Worm (Caenorhabditis elegans) whole organism, young adult: ENCODE measurements around the gene D1005.4.

Source experiments
- C06A6.2 ChIP-seq: fragments of 200-800 bp; sonication (Bioruptor generic); conservative IDR thresholded peaks from 2 replicates; pipeline ENCODE4 v1.3.6; 2022; ENCODE audit warnings: missing genetic modification characterization, missing compliant biosample characterization
- F23B12.7 ChIP-seq: sonication (generic microtip); optimal IDR thresholded peaks from 2 replicates; lab custom pipeline; 2017; ENCODE audit warnings: missing genetic modification characterization, mild to moderate bottlenecking, missing compliant biosample characterization, antibody characterized with exemption, moderate library complexity; ENCODE audit not compliant: insufficient read depth
- F33H1.4 ChIP-seq: fragments of 200-800 bp; sonication (Bioruptor generic); IDR thresholded peaks from 2 replicates; pipeline ENCODE4 v1.3.6; 2022; ENCODE audit warnings: missing genetic modification reagents, missing genetic modification characterization, missing compliant biosample characterization
- F37B4.10 ChIP-seq: fragments of 200-800 bp; sonication (Bioruptor generic); IDR thresholded peaks from 2 replicates; pipeline ENCODE4 v1.3.6; 2022; ENCODE audit warnings: missing genetic modification characterization, missing compliant biosample characterization
- F52B5.7 ChIP-seq: sonication (generic microtip); optimal IDR thresholded peaks from 2 replicates; lab custom pipeline; 2016; ENCODE audit warnings: mild to moderate bottlenecking, missing genetic modification characterization, missing compliant biosample characterization
- Y67H2A.10 ChIP-seq: fragments of 200-800 bp; sonication (Bioruptor generic); conservative IDR thresholded peaks from 2 replicates; pipeline ENCODE4 v1.3.6; 2022; ENCODE audit warnings: missing genetic modification reagents, missing genetic modification characterization, missing compliant biosample characterization
- aptf-3 ChIP-seq: fragments of 200-800 bp; sonication (Bioruptor generic); IDR thresholded peaks from 2 replicates; pipeline ENCODE4 v1.3.6; 2022; ENCODE audit warnings: missing genetic modification characterization, missing compliant biosample characterization
- atf-7 ChIP-seq: sonication (generic microtip); optimal IDR thresholded peaks from 2 replicates; lab custom pipeline; 2017; ENCODE audit warnings: mild to moderate bottlenecking, missing genetic modification characterization, missing compliant biosample characterization
- attf-6 ChIP-seq: fragments of 200-800 bp; sonication (Bioruptor generic); IDR thresholded peaks from 2 replicates; pipeline ENCODE4 v1.3.6; 2022; ENCODE audit warnings: missing genetic modification reagents, missing genetic modification characterization, missing compliant biosample characterization
- ceh-27 ChIP-seq: fragments of 200-800 bp; sonication (Bioruptor generic); optimal IDR thresholded peaks from 2 replicates; lab custom pipeline; 2018; ENCODE audit warnings: mild to moderate bottlenecking, missing genetic modification characterization, moderate library complexity, missing compliant biosample characterization
- ceh-40 ChIP-seq: fragments of 200-800 bp; sonication (Bioruptor generic); IDR thresholded peaks from 2 replicates; pipeline ENCODE4 v1.3.6; 2022; ENCODE audit warnings: missing genetic modification characterization, missing compliant biosample characterization
- ceh-58 ChIP-seq: fragments of 200-800 bp; sonication (Bioruptor generic); IDR thresholded peaks from 2 replicates; pipeline ENCODE4 v1.3.6; 2022; ENCODE audit warnings: missing genetic modification characterization, missing compliant biosample characterization
- ceh-79 ChIP-seq: sonication (generic microtip); optimal IDR thresholded peaks from 2 replicates; lab custom pipeline; 2017; ENCODE audit warnings: mild to moderate bottlenecking, missing genetic modification characterization, missing compliant biosample characterization
- chd-7 ChIP-seq: sonication (generic microtip); optimal IDR thresholded peaks from 2 replicates; lab custom pipeline; 2016; ENCODE audit warnings: mild to moderate bottlenecking, missing genetic modification characterization, moderate library complexity, missing compliant biosample characterization
- dpff-1 ChIP-seq: sonication (generic microtip); optimal IDR thresholded peaks from 2 replicates; lab custom pipeline; 2017; ENCODE audit warnings: mild to moderate bottlenecking, missing genetic modification characterization, missing compliant biosample characterization
- dpl-1 ChIP-seq: fragments of 150-350 bp; optimal IDR thresholded peaks from 2 replicates; lab custom pipeline; 2014; ENCODE audit warnings: missing biosample characterization, missing genetic modification reagents, missing genetic modification characterization
- efl-1 ChIP-seq: fragments of 150-350 bp; optimal IDR thresholded peaks from 2 replicates; lab custom pipeline; 2014; ENCODE audit warnings: missing biosample characterization, missing genetic modification reagents, missing genetic modification characterization
- egl-18 ChIP-seq: fragments of 200-800 bp; sonication (Bioruptor generic); IDR thresholded peaks from 2 replicates; pipeline ENCODE4 v1.3.6; 2022; ENCODE audit warnings: missing genetic modification reagents, missing genetic modification characterization, missing compliant biosample characterization
- egrh-3 ChIP-seq: fragments of 200-800 bp; sonication (Bioruptor generic); IDR thresholded peaks from 2 replicates; pipeline ENCODE4 v1.3.6; 2022; ENCODE audit warnings: missing genetic modification reagents, missing genetic modification characterization, missing compliant biosample characterization
- hrde-1 ChIP-seq: sonication (generic microtip); optimal IDR thresholded peaks from 2 replicates; lab custom pipeline; 2016; ENCODE audit warnings: missing genetic modification characterization, mild to moderate bottlenecking, missing compliant biosample characterization, moderate library complexity, missing genotype, missing genetic modification reagents, borderline replicate concordance
- lin-35 ChIP-seq, 3 experiments: fragments of 150-350 bp in 2 of 3; sonication (generic microtip) in 1 of 3; optimal IDR thresholded peaks; 2 replicates each; lab custom pipeline; 2014 to 2018; ENCODE audit warnings: missing biosample characterization in 3 of 3, missing genetic modification characterization in 3 of 3, missing genetic modification reagents in 3 of 3
- lin-40 ChIP-seq: sonication (generic microtip); optimal IDR thresholded peaks from 2 replicates; lab custom pipeline; 2016; ENCODE audit warnings: missing genetic modification characterization, mild to moderate bottlenecking, missing compliant biosample characterization, missing genotype, missing genetic modification reagents
- lin-54 ChIP-seq: fragments of 200-800 bp; sonication (Bioruptor generic); optimal IDR thresholded peaks from 2 replicates; lab custom pipeline; 2018; ENCODE audit warnings: mild to moderate bottlenecking, missing genetic modification characterization, missing compliant biosample characterization
- lsy-27 ChIP-seq: sonication (generic microtip); optimal IDR thresholded peaks from 2 replicates; lab custom pipeline; 2017; ENCODE audit warnings: missing genetic modification characterization, mild to moderate bottlenecking, missing compliant biosample characterization, antibody characterized with exemption, missing genotype, borderline replicate concordance; ENCODE audit not compliant: insufficient read depth
- mes-4 ChIP-seq: sonication (generic microtip); optimal IDR thresholded peaks from 2 replicates; lab custom pipeline; 2016; ENCODE audit warnings: missing genotype, missing genetic modification characterization, missing compliant biosample characterization
- nfya-2 ChIP-seq: fragments of 200-800 bp; sonication (Bioruptor generic); IDR thresholded peaks from 2 replicates; pipeline ENCODE4 v1.3.6; 2022; ENCODE audit warnings: missing genetic modification reagents, missing genetic modification characterization, missing compliant biosample characterization
- nhr-120 ChIP-seq: fragments of 200-800 bp; sonication (Bioruptor generic); IDR thresholded peaks from 2 replicates; pipeline ENCODE4 v1.3.6; 2022; ENCODE audit warnings: missing genetic modification characterization, missing compliant biosample characterization
- nhr-27 ChIP-seq: fragments of 200-800 bp; sonication (Bioruptor generic); optimal IDR thresholded peaks from 2 replicates; lab custom pipeline; 2018; ENCODE audit warnings: mild to moderate bottlenecking, missing genetic modification characterization, moderate library complexity, missing compliant biosample characterization
- nhr-90 ChIP-seq: sonication (generic microtip); optimal IDR thresholded peaks from 2 replicates; lab custom pipeline; 2016; ENCODE audit warnings: missing genotype, mild to moderate bottlenecking, missing genetic modification characterization, missing compliant biosample characterization
- pha-4 ChIP-seq: fragments of 150-350 bp; sonication (generic microtip); optimal IDR thresholded peaks from 2 replicates; lab custom pipeline; 2014; ENCODE audit warnings: missing biosample characterization, missing genetic modification reagents, missing genetic modification characterization
- repo-1 ChIP-seq: sonication (generic microtip); optimal IDR thresholded peaks from 2 replicates; lab custom pipeline; 2017; ENCODE audit warnings: mild to moderate bottlenecking, missing genetic modification characterization, missing compliant biosample characterization
- rpc-1 ChIP-seq, 2 experiments: fragments of 150-350 bp in 1 of 2; sonication (generic microtip) in 1 of 2; optimal IDR thresholded peaks; 2 replicates each; lab custom pipeline; 2014 to 2018; ENCODE audit warnings: missing biosample characterization in 1 of 2, missing genetic modification characterization in 1 of 2, missing genetic modification reagents in 1 of 2, missing genotype in 1 of 2
- snpc-3.4 ChIP-seq: sonication (generic microtip); optimal IDR thresholded peaks from 2 replicates; lab custom pipeline; 2017; ENCODE audit warnings: missing genetic modification characterization, mild to moderate bottlenecking, missing compliant biosample characterization, antibody characterized with exemption, moderate library complexity, missing genotype, missing genetic modification reagents
- snpc-4 ChIP-seq, 5 experiments: fragments of 150-350 bp in 1 of 5; sonication (generic microtip) in 4 of 5; optimal IDR thresholded peaks; 2 replicates each; lab custom pipeline; 2014 to 2018; ENCODE audit warnings: missing genetic modification characterization in 5 of 5, missing biosample characterization in 3 of 5, antibody characterized with exemption in 2 of 5, mild to moderate bottlenecking in 2 of 5, missing compliant biosample characterization in 2 of 5, missing genotype in 2 of 5, moderate library complexity in 2 of 5, missing genetic modification reagents in 1 of 5
- somi-1 ChIP-seq: fragments of 200-800 bp; sonication (Bioruptor generic); optimal IDR thresholded peaks from 2 replicates; lab custom pipeline; 2018; ENCODE audit warnings: mild to moderate bottlenecking, missing genetic modification characterization, missing compliant biosample characterization
- tbx-9 ChIP-seq: sonication (generic microtip); optimal IDR thresholded peaks from 2 replicates; lab custom pipeline; 2016; ENCODE audit warnings: borderline replicate concordance, missing genetic modification characterization, inconsistent platforms, missing compliant biosample characterization
- tlf-1 ChIP-seq: fragments of 200-800 bp; sonication (Bioruptor generic); optimal IDR thresholded peaks from 2 replicates; lab custom pipeline; 2018; ENCODE audit warnings: mild to moderate bottlenecking, missing genetic modification characterization, missing compliant biosample characterization
- zim-3 ChIP-seq: sonication (generic microtip); optimal IDR thresholded peaks from 2 replicates; lab custom pipeline; 2017; ENCODE audit warnings: mild to moderate bottlenecking, missing genetic modification characterization, moderate library complexity, missing compliant biosample characterization
- ztf-26 ChIP-seq: sonication (generic microtip); optimal IDR thresholded peaks from 2 replicates; lab custom pipeline; 2017; ENCODE audit warnings: missing genetic modification characterization, missing compliant biosample characterization
- ztf-3 ChIP-seq: fragments of 200-800 bp; sonication (Bioruptor generic); optimal IDR thresholded peaks from 2 replicates; lab custom pipeline; 2018; ENCODE audit warnings: mild to moderate bottlenecking, missing genetic modification characterization, missing compliant biosample characterization

D1005.4 gene

DNA sequence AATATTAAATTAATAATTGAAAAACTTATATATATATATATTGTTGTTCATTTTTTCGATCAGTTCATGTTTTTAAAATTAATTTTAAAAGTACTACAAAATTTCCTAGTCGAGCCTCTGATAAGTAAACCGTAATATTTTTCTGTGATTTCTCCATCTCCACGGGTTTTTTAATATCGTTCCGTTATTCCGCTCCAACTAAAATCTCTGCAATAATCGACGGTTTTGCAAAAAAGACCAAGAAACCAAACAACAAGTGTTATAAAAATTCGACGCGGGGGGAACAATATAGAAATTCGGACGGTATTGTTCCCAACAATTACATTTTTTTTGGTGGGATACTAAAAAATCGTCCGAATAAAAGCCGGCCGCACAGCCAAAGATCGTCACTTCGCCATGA lies 16.9 kb upstream of the D1005.4 start, which contains the start of gene F09E10.1:
Gene F09E10.1 (plus strand): TSS at position 301 of the 400 bp plus-strand sequence.
- TF ChIP-seq ceh-40 (GFP tag; lab: Robert Waterston, UW) (no peak), tlf-1 (GFP tag; lab: Kevin White, UChicago) (no peak), lin-54 (GFP tag; lab: Kevin White, UChicago) (no peak), nhr-27 (tag; lab: Kevin White, UChicago) (no peak)

DNA sequence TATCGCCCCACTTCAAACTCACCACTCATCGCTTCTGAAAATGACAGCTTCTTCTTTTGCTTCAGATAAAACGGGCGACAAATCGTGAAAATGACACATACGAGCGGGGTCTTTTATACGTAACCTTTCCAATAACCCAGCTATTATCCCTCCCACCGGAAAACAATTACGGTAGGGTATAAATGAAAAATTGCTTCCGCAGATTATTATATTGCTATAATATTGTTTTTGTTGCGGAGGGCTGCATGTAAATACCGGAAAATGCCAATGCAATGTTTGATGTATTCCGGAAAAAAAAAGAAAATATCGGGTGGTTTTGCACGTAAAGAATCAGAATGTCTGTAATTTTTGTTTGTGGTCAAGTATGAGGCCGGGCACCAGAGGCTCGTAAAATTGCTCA lies 16.1 kb upstream of the D1005.4 start, which contains the start of gene F09E10.7:
Gene F09E10.7 (minus strand): TSS at position 101 of the 400 bp plus-strand sequence.
- TF ChIP-seq ceh-27 (GFP tag; lab: Kevin White, UChicago) (no peak), mes-4 (no peak), ceh-58 (GFP tag; lab: Robert Waterston, UW) (no peak), F23B12.7 (tag; lab: Kevin White, UChicago) (no peak), F52B5.7 (no peak), egrh-3 (GFP tag; lab: Robert Waterston, UW) (no peak), rpc-1 (optimal IDR thresholded peaks at IDR 0.05; lab: Kevin White, UChicago) (no peak), rpc-1 (tag; optimal IDR thresholded peaks at IDR 0.05; lab: Kevin White, UChicago) (no peak), snpc-4 (GFP tag; optimal IDR thresholded peaks at IDR 0.05; lab: Kevin White, UChicago) (no peak), snpc-4 (tag; optimal IDR thresholded peaks at IDR 0.05; lab: Kevin White, UChicago) (no peak), snpc-3.4 (no peak), lin-35 (GFP tag; optimal IDR thresholded peaks at IDR 0.05; lab: Kevin White, UChicago) (no peak), ztf-3 (GFP tag; lab: Kevin White, UChicago) (no peak)

DNA sequence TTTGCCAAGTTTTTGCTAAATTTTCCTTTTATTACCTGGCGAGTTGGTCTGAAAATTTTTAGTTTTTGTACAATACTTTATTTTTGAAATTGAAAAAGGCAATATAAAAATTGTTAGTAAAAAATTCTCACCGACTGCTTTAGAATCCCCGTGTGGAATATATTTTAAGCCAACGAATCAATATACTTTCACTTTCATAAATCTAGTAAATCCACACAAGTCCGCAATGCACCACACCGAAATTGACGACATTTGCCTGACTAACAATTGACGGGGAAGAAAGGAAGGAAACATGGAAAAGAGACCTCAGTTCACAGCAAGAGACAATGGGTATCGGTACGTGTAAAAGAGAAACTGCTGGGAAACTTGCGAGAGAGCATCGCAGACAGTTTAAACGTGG lies 13.9 kb upstream of the D1005.4 start:
- no peak for TF ChIP-seq aptf-3
- TF ChIP-seq tbx-9 (tag; lab: Kevin White, UChicago): no peak
- TF ChIP-seq F37B4.10 (GFP tag; lab: Robert Waterston, UW): no peak
- no peak for TF ChIP-seq Y67H2A.10
- TF ChIP-seq nhr-90 (tag; lab: Kevin White, UChicago): no peak
- TF ChIP-seq nhr-27 (tag; lab: Kevin White, UChicago): no peak
- no peak for TF ChIP-seq efl-1 (GFP tag; lab: Kevin White, UChicago)
- no peak for TF ChIP-seq pha-4
- no peak for TF ChIP-seq F33H1.4 (GFP tag; lab: Robert Waterston, UW)
- no peak for TF ChIP-seq repo-1 (tag; lab: Kevin White, UChicago)

DNA sequence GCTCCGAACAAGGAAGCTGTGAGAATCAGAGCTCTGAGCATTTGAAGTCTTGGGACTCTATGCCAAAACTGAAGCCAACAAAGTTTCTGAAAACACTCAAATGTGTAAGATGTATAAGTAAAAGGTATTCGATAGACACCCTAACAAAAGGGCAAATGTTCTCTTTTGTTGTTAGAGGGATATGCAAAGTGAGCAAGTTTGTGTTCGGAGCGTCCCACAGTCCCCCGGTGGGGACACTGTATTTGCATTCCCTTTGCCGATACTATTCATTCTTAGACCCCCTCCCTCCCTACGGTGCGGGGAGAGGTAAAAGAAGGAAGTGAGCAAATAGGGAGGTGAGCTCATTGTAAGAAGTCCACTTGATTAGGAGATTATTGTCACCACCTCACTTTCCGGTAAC lies 12.0 kb upstream of the D1005.4 start, which contains the start of gene F09E10.6:
Gene F09E10.6 (minus strand): TSS at position 101 of the 400 bp plus-strand sequence.
- TF ChIP-seq snpc-4 (GFP tag; optimal IDR thresholded peaks at IDR 0.05; lab: Kevin White, UChicago): no peak
- no peak for TF ChIP-seq snpc-4 (tag; optimal IDR thresholded peaks at IDR 0.05; lab: Kevin White, UChicago)

DNA sequence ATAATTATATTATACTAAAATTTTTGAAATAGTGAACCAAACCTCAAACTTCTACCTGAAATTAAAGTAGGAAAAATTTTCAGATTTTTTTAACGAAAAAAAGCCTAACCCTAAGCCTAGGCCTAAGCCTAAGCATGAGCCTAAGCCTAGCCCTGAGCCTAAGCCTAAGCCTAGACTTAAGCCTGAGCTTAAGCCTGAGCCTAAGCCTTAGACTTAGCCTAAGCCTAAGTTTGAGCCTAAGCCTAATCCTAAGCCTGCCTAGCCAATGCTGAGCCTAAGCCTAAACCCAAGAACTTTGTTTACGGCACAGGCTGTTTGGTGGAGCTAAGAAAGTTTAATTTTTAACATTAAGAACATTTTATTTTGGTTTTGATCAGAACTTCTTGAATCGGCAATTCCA lies 10.4 kb upstream of the D1005.4 start:
- TF ChIP-seq zim-3 (tag; lab: Kevin White, UChicago) (no peak), atf-7 (no peak), ceh-79 (tag; lab: Kevin White, UChicago) (no peak), lin-40 (tag; lab: Kevin White, UChicago) (no peak), lsy-27 (tag; lab: Kevin White, UChicago) (no peak), C06A6.2 (no peak), chd-7 (no peak), somi-1 (no peak), nhr-27 (tag; lab: Kevin White, UChicago) (no peak), F23B12.7 (tag; lab: Kevin White, UChicago) (no peak), hrde-1 (tag; lab: Kevin White, UChicago) (no peak), egl-18 (GFP tag; lab: Robert Waterston, UW) (no peak), dpff-1 (tag; lab: Kevin White, UChicago) (no peak), dpl-1 (GFP tag; lab: Kevin White, UChicago) (no peak), nfya-2 (no peak), nhr-120 (no peak), ztf-26 (tag; lab: Kevin White, UChicago) (no peak), attf-6 (GFP tag; lab: Robert Waterston, UW) (no peak)
- TF ChIP-seq, all 124 proteins: peak for 0
